Fruit fly (Drosophila melanogaster) whole organism, prepupa: ENCODE data around the gene snsl.

Source experiments
- CG11294 ChIP-seq: fragments of 200-800 bp; sonication (Bioruptor generic); IDR thresholded peaks from 2 replicates; pipeline ENCODE4 v1.3.6; 2022; ENCODE audit warnings: missing biosample characterization, missing genetic modification characterization
- CG11902 ChIP-seq: fragments of 200-800 bp; sonication (Bioruptor generic); optimal IDR thresholded peaks from 3 replicates; lab custom pipeline; 2016; ENCODE audit warnings: missing biosample characterization, missing genetic modification characterization
- CG1621 ChIP-seq: fragments of 200-800 bp; sonication (Bioruptor generic); optimal IDR thresholded peaks from 3 replicates; lab custom pipeline; 2018; ENCODE audit warnings: missing biosample characterization, mild to moderate bottlenecking, missing genetic modification characterization
- CG16779 ChIP-seq: fragments of 200-800 bp; sonication (Bioruptor generic); optimal IDR thresholded peaks from 3 replicates; lab custom pipeline; 2017; ENCODE audit warnings: missing biosample characterization, mild to moderate bottlenecking, missing genetic modification characterization
- CG3032 ChIP-seq: fragments of 200-800 bp; optimal IDR thresholded peaks from 2 replicates; lab custom pipeline; 2019; ENCODE audit warnings: missing biosample characterization, mild to moderate bottlenecking, missing genetic modification characterization, moderate library complexity
- CG31627 ChIP-seq: fragments of 200-800 bp; sonication (Bioruptor generic); optimal IDR thresholded peaks from 3 replicates; lab custom pipeline; 2016; ENCODE audit warnings: missing biosample characterization, missing genetic modification characterization
- CG34406 ChIP-seq: fragments of 200-800 bp; sonication (Bioruptor generic); optimal IDR thresholded peaks from 3 replicates; lab custom pipeline; 2016; ENCODE audit warnings: missing biosample characterization, missing genetic modification characterization
- CG3919 ChIP-seq: fragments of 200-800 bp; sonication (Bioruptor generic); optimal IDR thresholded peaks from 3 replicates; lab custom pipeline; 2016; ENCODE audit warnings: missing biosample characterization, missing genetic modification characterization
- CG4318 ChIP-seq: fragments of 200-800 bp; sonication (Bioruptor generic); optimal IDR thresholded peaks from 3 replicates; lab custom pipeline; 2017; ENCODE audit warnings: missing biosample characterization, mild to moderate bottlenecking, missing genetic modification characterization
- CG6163 ChIP-seq: fragments of 200-800 bp; sonication (Bioruptor generic); IDR thresholded peaks from 3 replicates; pipeline ENCODE4 v1.3.6; 2022; ENCODE audit warnings: missing biosample characterization, missing genetic modification characterization
- CG6792 ChIP-seq: fragments of 200-800 bp; sonication (Bioruptor generic); optimal IDR thresholded peaks from 3 replicates; lab custom pipeline; 2016; ENCODE audit warnings: missing biosample characterization, missing genetic modification characterization
- CG6808 ChIP-seq: fragments of 200-800 bp; sonication (Bioruptor generic); optimal IDR thresholded peaks from 3 replicates; lab custom pipeline; 2017; ENCODE audit warnings: missing biosample characterization, missing genetic modification characterization, mild to moderate bottlenecking, moderate library complexity, missing genetic modification reagents
- CG6854 ChIP-seq: fragments of 200-800 bp; sonication (Bioruptor generic); optimal IDR thresholded peaks from 2 replicates; lab custom pipeline; 2017; ENCODE audit warnings: missing biosample characterization, mild to moderate bottlenecking, missing genetic modification characterization
- CG7368 ChIP-seq: fragments of 200-800 bp; sonication (Bioruptor generic); optimal IDR thresholded peaks from 3 replicates; lab custom pipeline; 2016; ENCODE audit warnings: missing biosample characterization, missing genetic modification characterization
- CG9139 ChIP-seq: fragments of 200-800 bp; sonication (Bioruptor generic); optimal IDR thresholded peaks from 3 replicates; lab custom pipeline; 2017; ENCODE audit warnings: missing biosample characterization, mild to moderate bottlenecking, missing genetic modification characterization
- Eip75B ChIP-seq: fragments of 200-800 bp; sonication (Bioruptor generic); optimal IDR thresholded peaks from 3 replicates; lab custom pipeline; 2016; ENCODE audit warnings: missing biosample characterization, missing genetic modification characterization
- Eip93F ChIP-seq: fragments of 200-800 bp; sonication (Bioruptor generic); optimal IDR thresholded peaks from 2 replicates; lab custom pipeline; 2016; ENCODE audit warnings: missing biosample characterization, mild to moderate bottlenecking, missing genetic modification characterization
- Ets21C ChIP-seq: fragments of 200-800 bp; sonication (Bioruptor generic); optimal IDR thresholded peaks from 3 replicates; lab custom pipeline; 2016; ENCODE audit warnings: missing biosample characterization, missing genetic modification characterization
- Ets96B ChIP-seq: fragments of 200-800 bp; optimal IDR thresholded peaks from 2 replicates; lab custom pipeline; 2019; ENCODE audit warnings: missing biosample characterization, mild to moderate bottlenecking, missing genetic modification characterization, moderate library complexity
- Hr39 ChIP-seq: fragments of 200-800 bp; sonication (Bioruptor generic); optimal IDR thresholded peaks from 2 replicates; lab custom pipeline; 2016; ENCODE audit warnings: missing biosample characterization, missing genetic modification characterization
- Hr4 ChIP-seq: fragments of 200-800 bp; sonication (Bioruptor generic); optimal IDR thresholded peaks from 3 replicates; lab custom pipeline; 2016; ENCODE audit warnings: missing biosample characterization, missing genetic modification characterization
- Lpt ChIP-seq: fragments of 200-800 bp; sonication (Bioruptor generic); optimal IDR thresholded peaks from 3 replicates; lab custom pipeline; 2016; ENCODE audit warnings: missing biosample characterization, missing genetic modification characterization
- Met ChIP-seq: fragments of 200-800 bp; sonication (Bioruptor generic); optimal IDR thresholded peaks from 3 replicates; lab custom pipeline; 2016; ENCODE audit warnings: missing biosample characterization, missing genetic modification characterization
- Sox14 ChIP-seq: fragments of 200-800 bp; sonication (Bioruptor generic); optimal IDR thresholded peaks from 3 replicates; lab custom pipeline; 2016; ENCODE audit warnings: missing biosample characterization, missing genetic modification characterization
- achi ChIP-seq: fragments of 200-800 bp; sonication (Bioruptor generic); optimal IDR thresholded peaks from 3 replicates; lab custom pipeline; 2016; ENCODE audit warnings: missing biosample characterization, missing genetic modification characterization
- cyc ChIP-seq: fragments of 200-800 bp; sonication (Bioruptor generic); optimal IDR thresholded peaks from 3 replicates; lab custom pipeline; 2016; ENCODE audit warnings: missing biosample characterization, missing genetic modification characterization
- dac ChIP-seq: fragments of 200-800 bp; sonication (Bioruptor generic); optimal IDR thresholded peaks from 2 replicates; lab custom pipeline; 2017; ENCODE audit warnings: missing biosample characterization, mild to moderate bottlenecking, missing genetic modification characterization
- dsx ChIP-seq: fragments of 200-800 bp; optimal IDR thresholded peaks from 3 replicates; lab custom pipeline; 2019; ENCODE audit warnings: missing biosample characterization, mild to moderate bottlenecking, missing genetic modification characterization, moderate library complexity; ENCODE audit not compliant: poor library complexity, severe bottlenecking
- fd59A ChIP-seq: fragments of 200-800 bp; sonication (Bioruptor generic); optimal IDR thresholded peaks from 2 replicates; lab custom pipeline; 2017; ENCODE audit warnings: missing biosample characterization, mild to moderate bottlenecking, missing genetic modification characterization, missing genetic modification reagents
- fkh ChIP-seq: fragments of 200-800 bp; sonication (Bioruptor generic); optimal IDR thresholded peaks from 3 replicates; lab custom pipeline; 2017; ENCODE audit warnings: missing biosample characterization, mild to moderate bottlenecking, missing genetic modification characterization, moderate library complexity
- lz ChIP-seq: fragments of 200-800 bp; sonication (Bioruptor generic); optimal IDR thresholded peaks from 3 replicates; lab custom pipeline; 2016; ENCODE audit warnings: missing biosample characterization, missing genetic modification characterization
- net ChIP-seq: fragments of 200-800 bp; sonication (Bioruptor generic); optimal IDR thresholded peaks from 3 replicates; lab custom pipeline; 2016; ENCODE audit warnings: missing biosample characterization, missing genetic modification characterization
- spab ChIP-seq: fragments of 200-800 bp; sonication (Bioruptor generic); optimal IDR thresholded peaks from 2 replicates; lab custom pipeline; 2017; ENCODE audit warnings: missing biosample characterization, mild to moderate bottlenecking, missing genetic modification characterization, missing genetic modification reagents
- svp ChIP-seq: fragments of 200-800 bp; sonication (Bioruptor generic); peaks from one replicate; lab custom pipeline; 2016; ENCODE audit warnings: missing biosample characterization, missing genetic modification characterization
- topi ChIP-seq: fragments of 200-800 bp; sonication (Bioruptor generic); optimal IDR thresholded peaks from 3 replicates; lab custom pipeline; 2016; ENCODE audit warnings: missing biosample characterization, missing genetic modification characterization
- vri ChIP-seq: fragments of 200-800 bp; sonication (Bioruptor generic); optimal IDR thresholded peaks from 3 replicates; lab custom pipeline; 2016; ENCODE audit warnings: missing biosample characterization, mild to moderate bottlenecking, missing genetic modification characterization

Gene snsl

dm6 chr2L:4903838-4904237 is 2.7 kb downstream of the snsl start:
- TF ChIP-seq svp (GFP tag; lab: Kevin White, UChicago) (peak; percentile 29), CG4318 (no peak)

dm6 chr2L:4899599-4900559 is 6.7 kb downstream of the snsl start:
- TF ChIP-seq Ets96B (tag; lab: Kevin White, UChicago), result no peak
- no peak for TF ChIP-seq CG11294 (GFP tag; lab: Robert Waterston, UW)
- TF ChIP-seq CG6854 (GFP tag; lab: Kevin White, UChicago), result no peak
- no peak for TF ChIP-seq CG3032 (tag; lab: Kevin White, UChicago)

DNA sequence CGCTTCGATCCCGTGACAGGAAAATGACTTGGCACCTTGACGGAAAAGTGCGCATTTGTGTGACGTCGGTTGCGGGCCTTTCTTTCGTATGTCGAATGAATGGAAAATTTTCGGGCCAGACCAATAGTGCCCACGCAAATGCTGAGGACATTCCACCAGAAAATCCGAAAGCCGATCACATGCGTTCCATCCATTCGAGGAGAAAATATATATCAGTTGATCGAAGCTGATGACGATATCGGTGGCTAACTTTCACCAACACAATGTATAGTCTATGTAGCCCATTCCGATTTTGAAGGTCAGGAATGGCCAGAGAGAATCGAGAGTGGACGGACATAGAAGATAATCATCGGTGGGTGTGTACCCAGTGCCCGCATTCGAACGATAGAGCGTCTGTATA is 8.4 kb downstream of the snsl start:
- TF ChIP-seq dac (GFP tag; lab: Kevin White, UChicago), result no peak
- no peak for TF ChIP-seq achi (GFP tag; lab: Kevin White, UChicago)
- TF ChIP-seq Hr4 (GFP tag; lab: Kevin White, UChicago), result no peak
- no peak for TF ChIP-seq Met (GFP tag; lab: Kevin White, UChicago)
- TF ChIP-seq CG11294 (GFP tag; lab: Robert Waterston, UW), result no peak
- TF ChIP-seq CG1621 (tag; lab: Kevin White, UChicago), result no peak
- TF ChIP-seq fkh (GFP tag; lab: Kevin White, UChicago), result no peak
- TF ChIP-seq fd59A, result no peak
- no peak for TF ChIP-seq net (GFP tag; lab: Kevin White, UChicago)
- TF ChIP-seq CG16779, result no peak
- TF ChIP-seq CG11902, result no peak
- no peak for TF ChIP-seq Sox14 (GFP tag; lab: Kevin White, UChicago)
- no peak for TF ChIP-seq cyc (GFP tag; lab: Kevin White, UChicago)

DNA sequence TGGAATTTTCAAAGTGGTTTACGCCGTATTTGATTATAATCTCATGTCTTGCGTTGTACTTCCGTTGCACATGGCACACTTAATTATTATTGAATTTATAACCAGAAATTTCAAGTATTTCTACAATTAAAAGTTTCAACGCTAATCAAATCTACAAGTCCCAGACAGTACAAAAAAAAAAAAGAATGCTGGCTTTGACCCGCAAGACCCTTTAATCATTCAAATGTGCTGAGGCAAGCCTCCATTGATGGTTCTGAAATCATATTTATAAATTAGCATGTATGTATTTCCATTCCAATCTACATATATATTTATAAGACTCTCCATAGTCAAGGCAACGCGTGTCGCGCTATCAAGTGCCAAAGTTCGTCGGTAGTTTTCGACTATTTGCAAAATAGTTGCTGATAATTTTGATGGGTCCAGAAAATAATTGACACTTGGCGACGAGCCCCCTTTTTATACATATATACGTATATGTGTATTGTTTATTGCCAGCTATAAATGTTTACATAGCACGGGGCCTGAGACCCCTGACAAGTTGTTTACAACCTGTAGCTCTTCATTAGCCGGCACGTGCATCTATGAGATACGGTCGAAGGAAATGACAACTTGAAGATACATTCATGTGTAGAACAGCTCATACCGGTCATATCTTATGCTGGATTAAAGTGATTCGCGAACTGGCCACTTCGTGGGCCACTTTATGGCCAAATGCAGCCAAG is 9.9 kb downstream of the snsl start:
- TF ChIP-seq CG3919, result no peak
- no peak for TF ChIP-seq Ets21C (GFP tag; lab: Kevin White, UChicago)
- no peak for TF ChIP-seq Lpt
- TF ChIP-seq fkh (GFP tag; lab: Kevin White, UChicago), result peak; percentile 29
- TF ChIP-seq svp (GFP tag; lab: Kevin White, UChicago), result peak; percentile 83
- no peak for TF ChIP-seq Hr39 (GFP tag; lab: Kevin White, UChicago)

- TF ChIP-seq dsx (no peak), Hr4 (GFP tag; lab: Kevin White, UChicago) (no peak), CG11294 (GFP tag; lab: Robert Waterston, UW) (no peak), Lpt (no peak)
Observed at dm6 chr2L:4895902-4896301, 10.7 kb downstream of the snsl start.

dm6 chr2L:4893612-4894011 is 12.9 kb downstream of the snsl start:
- TF ChIP-seq cyc (GFP tag; lab: Kevin White, UChicago) (no peak), Lpt (no peak), vri (GFP tag; lab: Kevin White, UChicago) (peak; percentile 3), dsx (no peak)

dm6 chr2L:4891914-4892469 is 14.6 kb downstream of the snsl start, which contains the start of gene CG3036:
CG3036 (plus strand) TSS chr2L:4892112.
- TF ChIP-seq Ets96B (tag; lab: Kevin White, UChicago), result peak; percentile 11
- peak; percentile 67 for TF ChIP-seq CG6163 (GFP tag; lab: Robert Waterston, UW)
- TF ChIP-seq topi (GFP tag; lab: Kevin White, UChicago), result peak; percentile 37
- TF ChIP-seq CG7368, result peak; percentile 25
- no peak for TF ChIP-seq spab (GFP tag; lab: Kevin White, UChicago)
- no peak for TF ChIP-seq CG34406 (GFP tag; lab: Kevin White, UChicago)
- TF ChIP-seq CG6792 (GFP tag; lab: Kevin White, UChicago), result no peak
- no peak for TF ChIP-seq CG31627 (GFP tag; lab: Kevin White, UChicago)
- TF ChIP-seq Eip75B (GFP tag; lab: Kevin White, UChicago), result peak; percentile 46
- peak; percentile 41 for TF ChIP-seq net (GFP tag; lab: Kevin White, UChicago)
- no peak for TF ChIP-seq Eip93F (GFP tag; lab: Kevin White, UChicago)
- no peak for TF ChIP-seq CG6808 (GFP tag; lab: Kevin White, UChicago)
- peak; percentile 25 for TF ChIP-seq fkh (GFP tag; lab: Kevin White, UChicago)
- no peak for TF ChIP-seq achi (GFP tag; lab: Kevin White, UChicago)
- no peak for TF ChIP-seq dac (GFP tag; lab: Kevin White, UChicago)
- peak; percentile 47 for TF ChIP-seq CG9139
- TF ChIP-seq lz (GFP tag; lab: Kevin White, UChicago), result no peak
